Worm (Caenorhabditis elegans) whole organism, late embryonic: ENCODE measurements around the gene mrps-17.
A peak's percentile ranks its signal among the peaks of the same experiment; 100 is the strongest.

Experiments used
- F13H6.1 ChIP-seq: sonication (generic microtip); optimal IDR thresholded peaks from 2 replicates; lab custom pipeline; 2016; ENCODE audit warnings: missing genetic modification characterization, missing compliant biosample characterization
- fkh-10 ChIP-seq: fragments of 150-350 bp; optimal IDR thresholded peaks from 2 replicates; lab custom pipeline; 2014; ENCODE audit warnings: missing biosample characterization, missing genetic modification reagents, missing genetic modification characterization
- madf-2 ChIP-seq: sonication (generic microtip); optimal IDR thresholded peaks from 2 replicates; lab custom pipeline; 2017; ENCODE audit warnings: missing genetic modification characterization, missing compliant biosample characterization
- odd-2 ChIP-seq: sonication (generic microtip); optimal IDR thresholded peaks from 2 replicates; lab custom pipeline; 2017; ENCODE audit warnings: antibody characterized with exemption, mild to moderate bottlenecking, missing genetic modification characterization, missing compliant biosample characterization
- pha-4 ChIP-seq: fragments of 150-350 bp; optimal IDR thresholded peaks from 2 replicates; lab custom pipeline; 2018; ENCODE audit warnings: missing biosample characterization, missing genetic modification reagents, missing genetic modification characterization
- tbx-2 ChIP-seq: sonication (generic microtip); optimal IDR thresholded peaks from 2 replicates; lab custom pipeline; 2016; ENCODE audit warnings: missing genetic modification characterization, missing compliant biosample characterization
- ttx-3 ChIP-seq: sonication (generic microtip); optimal IDR thresholded peaks from 2 replicates; lab custom pipeline; 2016; ENCODE audit warnings: missing genetic modification reagents, missing genetic modification characterization, missing compliant biosample characterization

DNA sequence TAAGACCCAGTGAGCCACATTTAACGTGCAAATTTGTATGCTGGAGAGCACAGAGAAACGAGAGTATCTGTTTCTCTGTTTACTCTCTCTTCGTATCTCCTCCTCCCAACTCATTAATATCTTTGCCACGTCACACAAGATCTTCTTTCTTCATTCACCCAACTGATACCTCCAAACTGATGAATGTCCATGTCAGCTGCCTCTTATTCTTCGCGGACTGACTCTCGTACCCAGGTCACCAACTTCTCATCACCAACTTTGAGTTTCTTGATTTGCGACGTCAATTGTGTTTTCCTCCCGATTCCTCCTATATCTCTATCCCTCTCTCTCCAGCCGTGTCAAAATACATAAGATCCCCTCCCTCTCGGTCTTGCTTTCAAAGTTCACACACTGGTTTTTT is 29.3 kb downstream of the mrps-17 start:
- TF ChIP-seq madf-2 (tag; lab: Kevin White, UChicago) = no peak
- TF ChIP-seq pha-4 (tag; lab: Kevin White, UChicago) = no peak
- no peak for TF ChIP-seq odd-2
- no peak for TF ChIP-seq ttx-3 (tag; lab: Kevin White, UChicago)
- TF ChIP-seq tbx-2 (tag; lab: Kevin White, UChicago) = peak; percentile 23
- no peak for TF ChIP-seq F13H6.1 (tag; lab: Kevin White, UChicago)
- no peak for TF ChIP-seq fkh-10
